Worm (Caenorhabditis elegans) whole organism, L4 larva: ENCODE results near the gene F35C8.5.

ENCODE experiments used
- hlh-30 ChIP-seq: sonication (generic microtip); optimal IDR thresholded peaks from 2 replicates; lab custom pipeline; 2017; ENCODE audit warnings: antibody characterized with exemption, mild to moderate bottlenecking, missing genetic modification characterization, missing compliant biosample characterization; ENCODE audit not compliant: insufficient read depth
- pha-4 ChIP-seq, 2 experiments: fragments of 150-350 bp in 1 of 2; fragments of 200-800 bp in 1 of 2; sonication (Bioruptor generic) in 1 of 2; IDR thresholded peaks in 1 of 2; optimal IDR thresholded peaks in 1 of 2; 2 replicates each; pipeline versions ENCODE4 v1.3.6 to Lab custom; 2014 to 2022; ENCODE audit warnings: missing genetic modification characterization in 2 of 2, missing genetic modification reagents in 2 of 2, missing biosample characterization in 1 of 2, missing compliant biosample characterization in 1 of 2

DNA sequence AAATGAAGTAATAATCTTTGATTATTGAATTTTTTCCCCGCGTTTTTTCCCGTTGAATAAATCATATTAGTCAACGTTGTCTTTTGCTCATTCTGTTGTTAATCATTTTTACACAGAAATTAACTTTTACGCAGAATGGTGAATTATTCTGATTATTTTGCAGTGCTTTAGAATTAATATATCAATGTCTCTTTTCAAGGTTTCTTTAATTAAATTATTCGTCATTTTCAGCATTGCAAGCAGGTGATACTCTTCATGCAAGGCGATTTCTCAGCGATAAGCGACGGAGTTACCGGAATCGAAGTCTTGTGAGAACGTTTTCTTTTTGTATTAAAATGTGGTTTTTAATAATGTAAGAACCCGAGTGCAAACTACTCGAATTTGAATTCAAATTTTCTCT lies 22.0 kb downstream of the F35C8.5 start:
- TF ChIP-seq hlh-30 (tag; lab: Kevin White, UChicago) (no peak), pha-4 (GFP tag; IDR thresholded peaks at IDR 0.05; lab: Robert Waterston, UW) (no peak), pha-4 (tag; optimal IDR thresholded peaks at IDR 0.05; lab: Kevin White, UChicago) (no peak)
